Worm (Caenorhabditis elegans): ENCODE data around the gene F07C4.6.

ce11 chrV:7618114-7618513, 8.5 kb upstream of the F07C4.6 start, which contains the start of gene C50E3.15:
- TF ChIP-seq nhr-76 (tag; optimal IDR thresholded peaks at IDR 0.05) (no peak), nhr-237 (tag; optimal IDR thresholded peaks at IDR 0.05) (no peak), unc-62 (GFP tag; optimal IDR thresholded peaks at IDR 0.05) (no peak), zag-1 (tag; optimal IDR thresholded peaks at IDR 0.05) (no peak), nhr-71 (tag; optimal IDR thresholded peaks at IDR 0.05) (no peak), lin-14 (GFP tag; optimal IDR thresholded peaks at IDR 0.05) (no peak), fkh-10 (GFP tag; optimal IDR thresholded peaks at IDR 0.05) (no peak)

All from whole organism, L1 larva.